Fruit fly (Drosophila melanogaster): Measurements from ENCODE around the gene Vti1a.

DNA sequence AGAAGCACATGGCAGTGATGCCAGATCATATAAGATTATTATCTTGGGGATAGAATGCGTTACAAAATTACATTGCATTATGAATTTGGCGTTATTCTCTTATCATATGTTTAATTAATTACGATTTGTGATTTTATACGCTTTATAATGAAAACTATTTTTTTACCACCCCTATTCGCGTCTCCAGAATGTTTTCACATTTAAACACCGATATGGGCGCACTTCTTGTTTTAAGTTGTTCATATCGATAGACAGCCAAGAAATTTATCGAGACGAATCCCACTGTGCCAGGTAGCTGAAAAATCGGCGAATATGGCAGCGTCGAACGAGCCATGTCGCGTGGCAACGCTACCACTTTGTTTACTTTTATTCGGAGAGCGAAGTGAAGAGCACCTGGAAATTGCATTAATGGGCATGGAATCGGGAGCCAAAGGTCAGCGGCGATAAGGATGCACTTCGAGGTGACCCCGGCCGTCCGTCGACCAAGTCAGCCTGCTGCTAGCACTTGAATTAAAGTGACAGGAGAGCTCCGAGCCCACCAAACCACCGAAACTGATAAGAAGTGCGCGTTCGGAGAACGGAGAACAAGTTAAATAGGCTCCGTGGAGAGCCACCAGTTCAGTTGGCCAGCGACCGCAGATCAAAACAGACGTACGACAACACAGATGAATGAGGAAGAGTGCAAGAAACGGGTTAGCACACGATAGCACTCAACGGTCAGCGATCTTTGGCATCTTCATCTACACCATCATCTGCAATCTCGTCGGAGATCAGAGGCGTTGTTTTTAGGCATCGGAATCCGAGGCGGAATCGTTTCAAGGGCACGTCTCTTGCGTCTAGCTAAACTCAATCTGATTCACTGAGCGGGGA lies 44.3 kb downstream of the Vti1a start, which contains the start of gene Gale:
- TF ChIP-seq Blimp-1 (GFP tag; optimal IDR thresholded peaks at IDR 0.05) (no peak), dsx (GFP tag; optimal IDR thresholded peaks at IDR 0.05; ENCODE audit: poor library complexity, severe bottlenecking) (no peak), Sox102F (GFP tag; optimal IDR thresholded peaks at IDR 0.05) (no peak), fd85E (GFP tag; optimal IDR thresholded peaks at IDR 0.05) (no peak), CG1621 (tag; optimal IDR thresholded peaks at IDR 0.05) (no peak), CG7368 (GFP tag; optimal IDR thresholded peaks at IDR 0.05) (no peak), lz (GFP tag; optimal IDR thresholded peaks at IDR 0.05) (no peak), CG11762 (GFP tag; optimal IDR thresholded peaks at IDR 0.05; ENCODE audit: insufficient read depth) (no peak), CG31627 (GFP tag; optimal IDR thresholded peaks at IDR 0.05) (no peak), CG6854 (GFP tag; optimal IDR thresholded peaks at IDR 0.05) (peak; percentile 33)

Data from whole organism, prepupa.